Worm (Caenorhabditis elegans): ENCODE results near the gene col-96.

DNA sequence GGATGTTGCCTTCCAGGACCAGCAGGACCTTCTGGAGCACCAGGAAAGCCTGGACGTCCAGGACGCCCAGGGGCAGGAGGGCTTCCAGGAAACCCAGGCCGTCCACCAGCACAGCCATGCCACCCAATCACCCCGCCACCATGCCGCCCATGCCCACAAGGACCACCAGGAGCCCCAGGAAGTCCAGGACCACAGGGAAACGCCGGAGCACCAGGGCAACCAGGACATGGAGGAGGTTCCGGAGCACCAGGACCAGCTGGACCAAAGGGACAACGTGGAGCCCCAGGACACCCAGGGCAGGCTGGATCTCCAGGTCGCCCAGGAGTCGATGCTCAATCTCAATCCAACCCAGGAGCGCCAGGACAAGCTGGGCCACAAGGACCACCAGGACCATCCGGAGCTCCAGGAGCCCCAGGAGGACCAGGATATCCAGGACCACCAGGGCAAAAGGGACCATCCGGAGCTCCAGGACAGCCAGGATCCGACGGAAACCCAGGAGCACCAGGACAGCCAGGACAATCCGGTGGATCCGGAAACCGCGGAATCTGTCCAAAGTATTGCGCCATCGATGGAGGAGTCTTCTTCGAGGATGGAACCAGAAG is 2.1 kb downstream of the col-96 start:
- TF ChIP-seq nhr-76 (tag; optimal IDR thresholded peaks at IDR 0.05) (no peak), unc-62 (GFP tag; optimal IDR thresholded peaks at IDR 0.05) (no peak), pha-4 (tag; optimal IDR thresholded peaks at IDR 0.05) (no peak), ztf-11 (tag; optimal IDR thresholded peaks at IDR 0.05) (no peak), M03D4.4 (tag; optimal IDR thresholded peaks at IDR 0.05) (no peak), unc-39 (tag; optimal IDR thresholded peaks at IDR 0.05) (no peak), nhr-2 (tag; optimal IDR thresholded peaks at IDR 0.05) (no peak), elt-3 (tag; optimal IDR thresholded peaks at IDR 0.05) (no peak), snpc-4 (tag; optimal IDR thresholded peaks at IDR 0.05) (no peak), lin-13 (tag; optimal IDR thresholded peaks at IDR 0.05) (no peak)

Data from whole organism, mixed stage, embryonic.